Fruit fly (Drosophila melanogaster): Measurements from ENCODE around the gene Blos4.

The Blos4 gene

DNA sequence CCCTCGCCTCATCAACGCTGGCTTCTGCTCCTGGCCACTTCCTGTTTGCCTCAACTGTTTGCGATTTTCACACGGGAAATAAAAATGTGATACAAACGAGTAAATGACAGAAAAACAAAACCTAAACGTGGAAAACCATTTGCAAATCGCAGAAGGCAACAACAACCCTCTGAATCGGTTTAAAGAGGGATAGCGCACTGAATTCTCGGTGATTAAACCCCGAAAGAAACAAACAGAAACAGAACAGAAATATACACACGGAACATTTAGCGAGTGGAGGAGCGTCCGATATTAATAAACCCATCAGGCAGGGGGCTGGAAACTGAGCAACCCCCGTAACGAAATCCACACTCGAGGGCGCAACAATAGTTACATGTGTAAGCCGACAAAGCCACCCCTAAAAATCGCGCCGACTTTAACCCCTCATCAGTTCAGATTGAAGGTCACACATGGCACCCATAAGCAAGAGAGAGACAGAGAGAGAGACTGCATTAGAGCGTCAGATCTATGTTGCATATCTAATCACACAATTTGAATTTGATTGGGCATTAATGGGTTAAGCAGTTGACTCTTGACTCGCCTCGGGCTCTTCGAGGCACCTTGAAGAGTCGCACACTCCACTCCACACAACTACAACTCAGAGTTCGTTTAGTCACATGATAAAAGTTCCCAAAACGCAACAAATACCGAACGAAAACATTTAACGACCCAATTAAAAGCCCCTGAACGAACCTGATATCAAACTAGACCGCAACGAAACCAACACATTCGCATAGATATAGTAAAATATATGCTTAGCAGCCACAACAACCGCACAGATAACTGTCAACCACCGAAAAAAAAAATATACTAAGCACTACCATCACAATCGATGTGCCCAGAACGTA is 17.0 kb upstream of the Blos4 start:
- no peak for TF ChIP-seq CG12605 (GFP tag; IDR thresholded peaks at IDR 0.05)
- no peak for TF ChIP-seq CG10348 (GFP tag; IDR thresholded peaks at IDR 0.05)
- no peak for TF ChIP-seq D1 (tag; optimal IDR thresholded peaks at IDR 0.05)
- TF ChIP-seq gl (tag; optimal IDR thresholded peaks at IDR 0.05) = no peak
- TF ChIP-seq CG9948 (tag; optimal IDR thresholded peaks at IDR 0.05) = no peak
- TF ChIP-seq Snoo (tag; optimal IDR thresholded peaks at IDR 0.05) = no peak
- no peak for TF ChIP-seq fd96Ca (GFP tag; IDR thresholded peaks at IDR 0.05)
- TF ChIP-seq EcR (GFP tag; optimal IDR thresholded peaks at IDR 0.05) = no peak
- TF ChIP-seq CG15710 (tag; optimal IDR thresholded peaks at IDR 0.05) = no peak
- no peak for TF ChIP-seq Pif1A (GFP tag; optimal IDR thresholded peaks at IDR 0.05)
- TF ChIP-seq CG32121 (GFP tag; IDR thresholded peaks at IDR 0.05) = no peak
- no peak for TF ChIP-seq CG8159 (tag; optimal IDR thresholded peaks at IDR 0.05)
- TF ChIP-seq Pif1B (GFP tag; optimal IDR thresholded peaks at IDR 0.05) = no peak
- TF ChIP-seq CG34367 (tag; optimal IDR thresholded peaks at IDR 0.05) = no peak
- no peak for TF ChIP-seq rn (GFP tag; IDR thresholded peaks at IDR 0.05)
- TF ChIP-seq CG13204 (GFP tag; optimal IDR thresholded peaks at IDR 0.05) = no peak
- TF ChIP-seq Ets98B (GFP tag; IDR thresholded peaks at IDR 0.05) = no peak
- TF ChIP-seq CG8301 (tag; optimal IDR thresholded peaks at IDR 0.05) = no peak
- TF ChIP-seq CG17806 (tag; optimal IDR thresholded peaks at IDR 0.05) = no peak

DNA sequence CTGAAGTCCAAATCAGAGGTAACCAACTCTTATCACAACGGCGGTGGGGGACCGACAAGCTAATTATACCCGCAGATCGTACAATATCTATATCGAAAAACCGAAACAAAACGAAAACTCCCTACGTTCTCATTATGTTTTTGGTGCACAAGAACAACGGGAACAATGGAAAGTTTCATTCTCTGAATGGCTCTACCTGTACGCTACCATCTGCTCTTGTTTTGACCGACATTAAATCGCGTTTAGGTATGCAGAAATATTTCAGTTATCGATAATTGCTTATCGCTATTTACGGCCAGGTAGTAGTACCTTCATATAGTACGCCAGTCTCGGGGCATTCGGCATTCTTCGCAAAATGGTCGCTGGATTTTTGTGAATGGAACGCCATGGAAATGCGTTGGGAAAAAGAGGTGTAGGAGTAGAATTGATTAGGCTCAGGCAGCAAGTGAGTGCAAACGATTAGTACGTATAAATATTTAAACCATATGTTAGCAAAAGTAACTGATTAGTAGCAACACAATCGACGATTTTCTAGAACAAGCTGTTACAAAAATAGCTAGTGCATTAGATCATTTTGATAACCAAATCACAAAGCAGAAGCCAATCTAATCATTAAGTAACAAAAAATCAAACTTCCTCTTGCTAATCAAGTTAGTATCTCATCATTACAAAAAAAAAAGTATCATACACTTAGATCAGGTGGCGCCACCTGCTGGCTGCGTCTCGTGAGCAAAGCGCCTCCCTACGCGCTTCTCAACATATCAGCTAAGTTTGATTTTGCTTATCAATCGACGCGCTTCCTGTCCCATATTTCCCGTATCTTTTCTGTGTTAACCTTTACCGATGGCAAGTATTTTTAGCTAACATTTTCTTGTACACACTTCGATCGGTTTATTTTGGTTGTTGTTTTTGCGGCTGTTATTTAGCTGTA is 16.1 kb upstream of the Blos4 start:
- TF ChIP-seq D1 (tag; optimal IDR thresholded peaks at IDR 0.05) (no peak), CG32121 (GFP tag; IDR thresholded peaks at IDR 0.05) (no peak), CG10348 (GFP tag; IDR thresholded peaks at IDR 0.05) (no peak), Snoo (tag; optimal IDR thresholded peaks at IDR 0.05) (no peak), CG15710 (tag; optimal IDR thresholded peaks at IDR 0.05) (no peak), CG8301 (tag; optimal IDR thresholded peaks at IDR 0.05) (no peak), CG12605 (GFP tag; IDR thresholded peaks at IDR 0.05) (no peak), Ets98B (GFP tag; IDR thresholded peaks at IDR 0.05) (no peak), CG8159 (tag; optimal IDR thresholded peaks at IDR 0.05) (no peak), Pif1B (GFP tag; optimal IDR thresholded peaks at IDR 0.05) (no peak), gl (tag; optimal IDR thresholded peaks at IDR 0.05) (no peak), rn (GFP tag; IDR thresholded peaks at IDR 0.05) (no peak), CG17806 (tag; optimal IDR thresholded peaks at IDR 0.05) (no peak), CG34367 (tag; optimal IDR thresholded peaks at IDR 0.05) (no peak), EcR (GFP tag; optimal IDR thresholded peaks at IDR 0.05) (no peak), CG14655 (GFP tag; optimal IDR thresholded peaks at IDR 0.05) (no peak), CG9948 (tag; optimal IDR thresholded peaks at IDR 0.05) (no peak)

DNA sequence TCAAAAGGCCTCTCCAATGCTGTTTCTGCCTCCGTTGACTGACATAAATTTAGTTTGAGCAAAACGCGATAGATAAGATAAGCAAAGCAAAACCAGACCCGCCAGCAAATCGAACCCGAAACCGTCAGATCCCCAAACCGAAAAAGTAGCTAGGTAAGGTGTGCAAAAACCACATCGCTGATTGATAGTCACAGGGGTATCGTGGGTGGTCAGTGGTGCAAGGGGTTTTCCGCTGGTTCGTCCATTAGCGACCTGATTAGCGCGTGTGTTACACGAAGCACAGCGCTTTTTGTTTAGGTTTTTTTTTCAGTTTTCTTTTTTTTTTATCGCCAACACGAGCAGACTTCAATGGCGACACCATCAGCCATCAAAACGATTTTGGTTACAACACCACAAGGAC is 15.0 kb upstream of the Blos4 start:
- TF ChIP-seq CG32121 (GFP tag; IDR thresholded peaks at IDR 0.05) (peak; percentile 26; the same call in 1 of the 2 replicates), CG17806 (tag; optimal IDR thresholded peaks at IDR 0.05) (no peak), fd96Ca (GFP tag; IDR thresholded peaks at IDR 0.05) (no peak), CG4496 (GFP tag; IDR thresholded peaks at IDR 0.05) (no peak), CG9948 (tag; optimal IDR thresholded peaks at IDR 0.05) (no peak), Ets98B (GFP tag; IDR thresholded peaks at IDR 0.05) (0 out of 2 replicates have a peak, but pooled peaks have one; percentile 19), gl (tag; optimal IDR thresholded peaks at IDR 0.05) (no peak), CG14655 (GFP tag; optimal IDR thresholded peaks at IDR 0.05) (no peak), CG13204 (GFP tag; optimal IDR thresholded peaks at IDR 0.05) (no peak)

DNA sequence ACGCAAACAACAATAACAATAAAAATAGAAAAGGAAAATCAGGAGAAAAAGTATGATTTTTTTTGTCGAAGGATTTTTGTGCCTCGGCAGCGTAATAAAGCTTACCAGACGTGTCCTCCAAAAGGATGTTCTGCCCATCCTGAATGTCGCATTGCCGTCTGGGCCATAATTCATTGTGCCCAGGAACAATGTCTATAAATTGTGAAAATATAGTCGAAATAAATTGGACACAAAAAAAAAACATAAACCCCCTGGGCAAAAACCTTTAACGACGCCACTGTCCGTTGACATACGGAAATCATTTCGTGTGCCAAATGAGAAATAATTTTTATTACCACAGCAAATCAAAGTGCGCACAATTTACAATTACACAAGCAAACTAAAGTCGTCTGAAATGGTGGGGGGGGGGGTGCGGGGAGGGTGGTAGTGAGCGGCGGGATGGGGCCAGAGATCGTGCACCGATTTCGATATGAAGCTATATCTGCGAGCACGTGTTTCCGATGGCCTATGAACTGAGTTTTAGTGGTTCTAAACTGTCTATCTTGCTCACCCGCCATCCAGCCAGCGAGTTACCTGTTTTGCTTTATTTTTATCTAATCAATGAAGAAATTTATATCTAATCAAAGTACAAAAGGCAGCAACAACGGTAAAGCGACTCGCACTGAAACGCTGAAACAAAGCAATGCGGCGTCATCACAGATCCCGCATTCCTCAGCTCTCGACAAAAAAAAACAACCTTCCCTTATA is 12.1 kb upstream of the Blos4 start:
- TF ChIP-seq rn (GFP tag; IDR thresholded peaks at IDR 0.05) (no peak), CG4496 (GFP tag; IDR thresholded peaks at IDR 0.05) (no peak), CG13204 (GFP tag; optimal IDR thresholded peaks at IDR 0.05) (no peak), CG34367 (tag; optimal IDR thresholded peaks at IDR 0.05) (no peak), CG32121 (GFP tag; IDR thresholded peaks at IDR 0.05) (no peak), gl (tag; optimal IDR thresholded peaks at IDR 0.05) (no peak), EcR (GFP tag; optimal IDR thresholded peaks at IDR 0.05) (no peak), CG8301 (tag; optimal IDR thresholded peaks at IDR 0.05) (no peak), CG17806 (tag; optimal IDR thresholded peaks at IDR 0.05) (no peak), Pif1B (GFP tag; optimal IDR thresholded peaks at IDR 0.05) (no peak), Snoo (tag; optimal IDR thresholded peaks at IDR 0.05) (no peak), Pif1A (GFP tag; optimal IDR thresholded peaks at IDR 0.05) (no peak)

DNA sequence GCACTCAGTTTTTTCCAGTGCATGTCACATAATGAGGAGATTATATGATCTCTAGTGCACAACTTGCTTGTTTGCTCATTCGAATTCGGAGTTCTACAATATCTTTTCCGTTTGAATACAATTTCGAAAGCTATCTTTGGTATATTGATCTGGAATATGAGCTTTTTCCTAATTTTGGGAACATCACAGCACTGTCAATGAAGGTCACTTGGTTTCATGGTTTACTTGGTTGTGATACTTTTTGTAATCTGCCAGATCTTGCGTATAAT is 11.6 kb upstream of the Blos4 start:
- TF ChIP-seq CG9948 (tag; optimal IDR thresholded peaks at IDR 0.05) = no peak
- no peak for TF ChIP-seq Pif1B (GFP tag; optimal IDR thresholded peaks at IDR 0.05)
- no peak for TF ChIP-seq CG12605 (GFP tag; IDR thresholded peaks at IDR 0.05)
- no peak for TF ChIP-seq CG32121 (GFP tag; IDR thresholded peaks at IDR 0.05)
- no peak for TF ChIP-seq CG10348 (GFP tag; IDR thresholded peaks at IDR 0.05)
- TF ChIP-seq EcR (GFP tag; optimal IDR thresholded peaks at IDR 0.05) = no peak
- no peak for TF ChIP-seq Pif1A (GFP tag; optimal IDR thresholded peaks at IDR 0.05)
- TF ChIP-seq Snoo (tag; optimal IDR thresholded peaks at IDR 0.05) = no peak
- TF ChIP-seq CG14655 (GFP tag; optimal IDR thresholded peaks at IDR 0.05) = no peak
- no peak for TF ChIP-seq CG13204 (GFP tag; optimal IDR thresholded peaks at IDR 0.05)
- no peak for TF ChIP-seq CG4496 (GFP tag; IDR thresholded peaks at IDR 0.05)
- no peak for TF ChIP-seq Ets98B (GFP tag; IDR thresholded peaks at IDR 0.05)
- TF ChIP-seq rn (GFP tag; IDR thresholded peaks at IDR 0.05) = no peak
- TF ChIP-seq gl (tag; optimal IDR thresholded peaks at IDR 0.05) = no peak
- no peak for TF ChIP-seq CG8301 (tag; optimal IDR thresholded peaks at IDR 0.05)
- no peak for TF ChIP-seq fd96Ca (GFP tag; IDR thresholded peaks at IDR 0.05)
- TF ChIP-seq CG17806 (tag; optimal IDR thresholded peaks at IDR 0.05) = no peak
- no peak for TF ChIP-seq D1 (tag; optimal IDR thresholded peaks at IDR 0.05)
- TF ChIP-seq CG15710 (tag; optimal IDR thresholded peaks at IDR 0.05) = no peak

Measured in whole organism, pupa.